Worm (Caenorhabditis elegans): ENCODE measurements around the gene ugt-33.

ugt-33 gene

ce11 chrV:10516702-10517101 is 23.5 kb downstream of the ugt-33 start:
- TF ChIP-seq ceh-36 (tag; optimal IDR thresholded peaks at IDR 0.05), result no peak
- no peak for TF ChIP-seq F13C5.2 (tag; optimal IDR thresholded peaks at IDR 0.05)
- TF ChIP-seq ceh-13 (GFP tag; optimal IDR thresholded peaks at IDR 0.05), result no peak
- no peak for TF ChIP-seq sea-1 (GFP tag; conservative IDR thresholded peaks at IDR 0.05)
- no peak for TF ChIP-seq ets-7 (tag; optimal IDR thresholded peaks at IDR 0.05)

ce11 chrV:10525902-10526301 is 32.7 kb downstream of the ugt-33 start, which contains the start of the genes C35A5.8 and hda-11:
C35A5.8 (minus strand) TSS chrV:10525908.
hda-11 (plus strand) TSS chrV:10526184.
- TF ChIP-seq hnd-1 (tag; optimal IDR thresholded peaks at IDR 0.05) (no peak), tbx-37 (GFP tag; conservative IDR thresholded peaks at IDR 0.05) (peak; percentile 72), ets-7 (tag; optimal IDR thresholded peaks at IDR 0.05) (no peak), B0310.2 (tag; optimal IDR thresholded peaks at IDR 0.05) (no peak), tra-4 (tag; optimal IDR thresholded peaks at IDR 0.05) (no peak)

- TF ChIP-seq B0310.2 (tag; optimal IDR thresholded peaks at IDR 0.05), result no peak
- no peak for TF ChIP-seq ceh-36 (tag; optimal IDR thresholded peaks at IDR 0.05)
- no peak for TF ChIP-seq tbx-11 (GFP tag; IDR thresholded peaks at IDR 0.05)
- TF ChIP-seq tbx-37 (GFP tag; conservative IDR thresholded peaks at IDR 0.05), result no peak
- TF ChIP-seq tra-4 (tag; optimal IDR thresholded peaks at IDR 0.05), result no peak
- TF ChIP-seq pes-1 (GFP tag; IDR thresholded peaks at IDR 0.05), result no peak
Observed at ce11 chrV:10528500-10528899, 35.3 kb downstream of the ugt-33 start, which contains the start of gene F25D1.3. F25D1.3 (plus strand) TSS chrV:10528724.

- no peak for TF ChIP-seq hmbx-1 (tag; optimal IDR thresholded peaks at IDR 0.05)
- no peak for TF ChIP-seq tra-4 (tag; optimal IDR thresholded peaks at IDR 0.05)
- TF ChIP-seq tbx-11 (GFP tag; IDR thresholded peaks at IDR 0.05), result no peak
- TF ChIP-seq aly-1 (tag; optimal IDR thresholded peaks at IDR 0.05), result no peak
- TF ChIP-seq tbx-37 (GFP tag; conservative IDR thresholded peaks at IDR 0.05), result no peak
- TF ChIP-seq scrt-1 (GFP tag; IDR thresholded peaks at IDR 0.05), result no peak
- no peak for TF ChIP-seq pes-1 (GFP tag; IDR thresholded peaks at IDR 0.05)
- no peak for TF ChIP-seq ama-1 (optimal IDR thresholded peaks at IDR 0.05)
- no peak for TF ChIP-seq B0310.2 (tag; optimal IDR thresholded peaks at IDR 0.05)
- TF ChIP-seq ceh-13 (GFP tag; optimal IDR thresholded peaks at IDR 0.05), result no peak
- no peak for TF ChIP-seq ceh-36 (tag; optimal IDR thresholded peaks at IDR 0.05)
- TF ChIP-seq hmg-4 (GFP tag; optimal IDR thresholded peaks at IDR 0.05), result no peak
- no peak for TF ChIP-seq F13C5.2 (tag; optimal IDR thresholded peaks at IDR 0.05)
- TF ChIP-seq ets-7 (tag; optimal IDR thresholded peaks at IDR 0.05), result no peak
- TF ChIP-seq sea-1 (GFP tag; conservative IDR thresholded peaks at IDR 0.05), result no peak
- TF ChIP-seq flt-1 (GFP tag; IDR thresholded peaks at IDR 0.05), result no peak
- no peak for TF ChIP-seq hnd-1 (tag; optimal IDR thresholded peaks at IDR 0.05)
Observed at ce11 chrV:10529600-10529999, 36.4 kb downstream of the ugt-33 start.

- no peak for TF ChIP-seq sea-1 (GFP tag; conservative IDR thresholded peaks at IDR 0.05)
- no peak for TF ChIP-seq scrt-1 (GFP tag; IDR thresholded peaks at IDR 0.05)
- no peak for TF ChIP-seq ets-7 (tag; optimal IDR thresholded peaks at IDR 0.05)
- no peak for TF ChIP-seq F13C5.2 (tag; optimal IDR thresholded peaks at IDR 0.05)
- no peak for TF ChIP-seq tbx-11 (GFP tag; IDR thresholded peaks at IDR 0.05)
- TF ChIP-seq tbx-37 (GFP tag; conservative IDR thresholded peaks at IDR 0.05), result no peak
- TF ChIP-seq ama-1 (optimal IDR thresholded peaks at IDR 0.05), result no peak
- no peak for TF ChIP-seq ceh-36 (tag; optimal IDR thresholded peaks at IDR 0.05)
- no peak for TF ChIP-seq hmg-4 (GFP tag; optimal IDR thresholded peaks at IDR 0.05)
- TF ChIP-seq pes-1 (GFP tag; IDR thresholded peaks at IDR 0.05), result no peak
- no peak for TF ChIP-seq B0310.2 (tag; optimal IDR thresholded peaks at IDR 0.05)
Observed at ce11 chrV:10532725-10533124, 39.5 kb downstream of the ugt-33 start, which contains the start of gene txt-10. txt-10 (minus strand) TSS chrV:10532825.

- TF ChIP-seq flt-1 (GFP tag; IDR thresholded peaks at IDR 0.05) (no peak), F13C5.2 (tag; optimal IDR thresholded peaks at IDR 0.05) (no peak), ceh-36 (tag; optimal IDR thresholded peaks at IDR 0.05) (no peak), hnd-1 (tag; optimal IDR thresholded peaks at IDR 0.05) (no peak), aly-1 (tag; optimal IDR thresholded peaks at IDR 0.05) (no peak), tbx-11 (GFP tag; IDR thresholded peaks at IDR 0.05) (no peak), ama-1 (optimal IDR thresholded peaks at IDR 0.05) (no peak), ceh-13 (GFP tag; optimal IDR thresholded peaks at IDR 0.05) (no peak), tbx-37 (GFP tag; conservative IDR thresholded peaks at IDR 0.05) (no peak), B0310.2 (tag; optimal IDR thresholded peaks at IDR 0.05) (no peak), hmbx-1 (tag; optimal IDR thresholded peaks at IDR 0.05) (no peak), sea-1 (GFP tag; conservative IDR thresholded peaks at IDR 0.05) (no peak), tra-4 (tag; optimal IDR thresholded peaks at IDR 0.05) (no peak), hmg-4 (GFP tag; optimal IDR thresholded peaks at IDR 0.05) (no peak), pes-1 (GFP tag; IDR thresholded peaks at IDR 0.05) (no peak), ets-7 (tag; optimal IDR thresholded peaks at IDR 0.05) (no peak), scrt-1 (GFP tag; IDR thresholded peaks at IDR 0.05) (no peak)
Observed at ce11 chrV:10535325-10535724, 42.1 kb downstream of the ugt-33 start.

ce11 chrV:10536095-10536691 is 43.0 kb downstream of the ugt-33 start, which contains the start of gene ppm-1.A:
ppm-1.A (minus strand) TSS chrV:10536388.
- TF ChIP-seq flt-1 (GFP tag; IDR thresholded peaks at IDR 0.05), result no peak
- no peak for TF ChIP-seq hmbx-1 (tag; optimal IDR thresholded peaks at IDR 0.05)
- TF ChIP-seq pes-1 (GFP tag; IDR thresholded peaks at IDR 0.05), result no peak
- TF ChIP-seq hnd-1 (tag; optimal IDR thresholded peaks at IDR 0.05), result no peak
- no peak for TF ChIP-seq tbx-37 (GFP tag; conservative IDR thresholded peaks at IDR 0.05)
- TF ChIP-seq scrt-1 (GFP tag; IDR thresholded peaks at IDR 0.05), result no peak
- TF ChIP-seq ets-7 (tag; optimal IDR thresholded peaks at IDR 0.05), result no peak
- TF ChIP-seq ceh-36 (tag; optimal IDR thresholded peaks at IDR 0.05), result no peak
- TF ChIP-seq F13C5.2 (tag; optimal IDR thresholded peaks at IDR 0.05), result no peak
- TF ChIP-seq aly-1 (tag; optimal IDR thresholded peaks at IDR 0.05), result no peak
- TF ChIP-seq ceh-13 (GFP tag; optimal IDR thresholded peaks at IDR 0.05), result no peak
- no peak for TF ChIP-seq ama-1 (optimal IDR thresholded peaks at IDR 0.05)
- TF ChIP-seq tra-4 (tag; optimal IDR thresholded peaks at IDR 0.05), result no peak
- TF ChIP-seq hmg-4 (GFP tag; optimal IDR thresholded peaks at IDR 0.05), result no peak
- no peak for TF ChIP-seq B0310.2 (tag; optimal IDR thresholded peaks at IDR 0.05)
- TF ChIP-seq sea-1 (GFP tag; conservative IDR thresholded peaks at IDR 0.05), result no peak

Data from whole organism, early embryonic.